Fruit fly (Drosophila melanogaster): ENCODE results near the gene CG8086.

DNA sequence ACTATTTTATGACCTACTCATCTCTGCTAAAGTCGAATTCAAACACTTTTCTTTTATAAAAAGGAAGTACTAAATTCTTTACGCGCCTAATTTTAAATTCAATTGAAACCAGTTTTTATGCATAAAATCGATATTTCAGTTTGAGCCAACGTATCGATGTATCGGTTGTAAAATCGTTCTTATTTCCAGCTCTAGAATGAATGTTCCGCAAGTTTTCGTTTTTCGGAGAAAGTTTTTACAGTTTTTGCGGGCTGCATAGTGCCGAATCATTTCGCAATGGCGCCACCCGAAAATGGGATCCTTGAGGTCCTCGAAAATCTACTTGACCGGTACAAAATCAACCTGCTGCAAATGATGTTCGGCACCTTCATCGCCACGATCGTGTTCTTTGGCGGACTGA lies 48.1 kb upstream of the CG8086 start, which contains the start of gene CG7840:
- no peak for TF ChIP-seq EcR (GFP tag; optimal IDR thresholded peaks at IDR 0.05)
- TF ChIP-seq psq (optimal IDR thresholded peaks at IDR 0.05): no peak
- no peak for TF ChIP-seq pan (optimal IDR thresholded peaks at IDR 0.05)
- no peak for TF ChIP-seq usp (GFP tag; optimal IDR thresholded peaks at IDR 0.05)

Measured in whole organism.